Fruit fly (Drosophila melanogaster): ENCODE data around the gene CG32563.

- TF ChIP-seq CG8478 (optimal IDR thresholded peaks at IDR 0.05) (no peak), CTCF (optimal IDR thresholded peaks at IDR 0.05) (no peak)
These were observed 35.4 kb upstream of the CG32563 start for dm6 chrX:17172777-17173315.

Data from S2 (cell line).